Worm (Caenorhabditis elegans): ENCODE data around the gene Y75B8A.44.

Gene Y75B8A.44

DNA sequence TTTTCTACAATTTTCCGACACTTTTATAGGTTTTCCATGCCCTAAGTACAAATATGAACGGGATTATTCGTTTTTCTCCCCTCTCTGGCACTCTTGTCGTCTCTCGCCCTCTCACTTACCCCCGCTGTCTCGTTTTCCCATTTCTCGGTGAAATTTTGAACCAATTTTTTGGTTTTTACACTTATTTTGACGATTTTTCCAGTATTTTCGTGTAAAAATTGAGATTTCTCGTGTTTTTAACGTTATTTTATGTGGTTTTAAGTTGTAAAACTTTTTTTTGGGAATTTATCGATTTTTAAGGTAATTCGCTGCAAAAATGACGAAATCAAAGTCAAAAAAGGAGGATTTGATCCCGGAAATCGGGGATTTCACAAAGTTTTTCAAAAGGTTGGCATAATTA is 41.7 kb upstream of the Y75B8A.44 start, which contains the start of gene Y75B8A.7:
Gene Y75B8A.7 (plus strand): TSS at position 301 of the 400 bp plus-strand sequence.
- TF ChIP-seq ceh-100 (GFP tag; IDR thresholded peaks at IDR 0.05) (no peak), hmg-1.2 (GFP tag; IDR thresholded peaks at IDR 0.05) (0 out of 2 replicates have a peak, but pooled peaks have one; percentile 3)

- TF ChIP-seq nfyb-1 (GFP tag; IDR thresholded peaks at IDR 0.05) (0 out of 2 replicates have a peak, but pooled peaks have one; percentile 16), sptf-2 (GFP tag; optimal IDR thresholded peaks at IDR 0.05) (no peak)
Observed at ce11 chrIII:12153514-12153913, 40.8 kb upstream of the Y75B8A.44 start.

ce11 chrIII:12155759-12156158 is 38.5 kb upstream of the Y75B8A.44 start:
- peak; percentile 82 for TF ChIP-seq nfyb-1 (GFP tag; IDR thresholded peaks at IDR 0.05)
- no peak for TF ChIP-seq madf-10 (tag; optimal IDR thresholded peaks at IDR 0.05)

- no peak for TF ChIP-seq dox-1 (GFP tag; IDR thresholded peaks at IDR 0.05)
- no peak for TF ChIP-seq ztf-26 (tag; optimal IDR thresholded peaks at IDR 0.05)
- no peak for TF ChIP-seq sdz-38 (tag; optimal IDR thresholded peaks at IDR 0.05)
- TF ChIP-seq hsf-1 (GFP tag; IDR thresholded peaks at IDR 0.05), result no peak
- TF ChIP-seq attf-3 (GFP tag; conservative IDR thresholded peaks at IDR 0.05), result no peak
- TF ChIP-seq sptf-2 (GFP tag; optimal IDR thresholded peaks at IDR 0.05), result no peak
- TF ChIP-seq lag-1 (GFP tag; IDR thresholded peaks at IDR 0.05), result no peak
- TF ChIP-seq ceh-27 (GFP tag; optimal IDR thresholded peaks at IDR 0.05), result no peak
- no peak for TF ChIP-seq F39B2.1 (GFP tag; IDR thresholded peaks at IDR 0.05)
- no peak for TF ChIP-seq him-1 (tag; optimal IDR thresholded peaks at IDR 0.05)
- no peak for TF ChIP-seq Y67H2A.10 (GFP tag; conservative IDR thresholded peaks at IDR 0.05)
- TF ChIP-seq somi-1 (GFP tag; optimal IDR thresholded peaks at IDR 0.05), result no peak
- TF ChIP-seq ceh-100 (GFP tag; IDR thresholded peaks at IDR 0.05), result no peak
- TF ChIP-seq F33H1.4 (GFP tag; IDR thresholded peaks at IDR 0.05), result no peak
- no peak for TF ChIP-seq B0035.1 (tag; optimal IDR thresholded peaks at IDR 0.05)
- no peak for TF ChIP-seq tbx-9 (tag; optimal IDR thresholded peaks at IDR 0.05; ENCODE audit: borderline replicate concordance)
Observed at ce11 chrIII:12156582-12156981, 37.7 kb upstream of the Y75B8A.44 start.

DNA sequence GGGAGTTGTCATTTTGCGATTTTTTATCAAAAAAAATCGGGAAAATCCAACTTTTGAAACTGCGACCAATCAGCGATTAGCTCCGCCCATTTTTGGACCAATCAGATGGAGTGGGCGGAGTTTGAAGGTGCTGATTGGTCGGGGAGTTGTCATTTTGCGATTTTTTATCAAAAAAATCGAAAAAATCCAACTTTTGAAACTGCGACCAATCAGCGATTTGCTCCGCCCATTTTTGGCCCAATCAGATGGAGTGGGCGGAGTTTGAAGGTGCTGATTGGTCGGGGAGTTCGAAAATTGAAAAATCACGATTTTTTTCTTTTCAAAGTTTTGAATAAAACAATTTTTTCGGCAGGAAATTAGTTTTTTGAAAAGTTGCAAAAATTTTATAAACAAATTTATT is 36.7 kb upstream of the Y75B8A.44 start:
- TF ChIP-seq bed-2 (GFP tag; IDR thresholded peaks at IDR 0.05), result no peak
- no peak for TF ChIP-seq aptf-3 (GFP tag; IDR thresholded peaks at IDR 0.05)
- TF ChIP-seq Y79H2A.3 (GFP tag; conservative IDR thresholded peaks at IDR 0.05), result no peak
- TF ChIP-seq nfyb-1 (GFP tag; IDR thresholded peaks at IDR 0.05), result 0 out of 2 replicates have a peak, but pooled peaks have one; percentile 51

- TF ChIP-seq egrh-3 (GFP tag; IDR thresholded peaks at IDR 0.05) (peak; percentile 67; the same call in 1 of the 2 replicates), zfh-2 (GFP tag; conservative IDR thresholded peaks at IDR 0.05) (peak; percentile 72), egl-44 (GFP tag; IDR thresholded peaks at IDR 0.05) (no peak)
Observed at ce11 chrIII:12159208-12159607, 35.1 kb upstream of the Y75B8A.44 start.

DNA sequence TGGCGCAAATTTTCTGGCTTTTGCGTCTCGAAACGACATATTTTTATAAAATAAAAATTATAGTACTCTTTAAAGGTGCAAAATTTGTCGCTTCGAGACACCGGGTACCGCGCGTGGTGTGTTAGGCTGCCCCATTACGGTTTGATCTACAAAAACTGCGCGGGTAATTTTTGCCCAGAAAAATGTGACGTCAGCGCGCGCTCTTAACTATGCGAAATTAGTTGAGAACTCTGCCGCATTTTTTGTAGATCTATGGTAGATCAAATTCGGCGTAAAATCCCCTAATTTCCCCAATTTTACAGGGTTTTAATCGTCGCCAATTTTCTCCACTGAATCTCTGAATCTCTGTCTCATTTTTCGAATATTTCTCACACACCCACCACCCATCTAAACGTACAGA is 33.8 kb upstream of the Y75B8A.44 start, which contains the start of gene Y75B8A.8:
Gene Y75B8A.8 (plus strand): TSS at position 301 of the 400 bp plus-strand sequence.
- no peak for TF ChIP-seq lag-1 (GFP tag; IDR thresholded peaks at IDR 0.05)
- no peak for TF ChIP-seq ztf-3 (GFP tag; optimal IDR thresholded peaks at IDR 0.05)
- peak; percentile 23 for TF ChIP-seq xnd-1 (tag; optimal IDR thresholded peaks at IDR 0.05)
- TF ChIP-seq madf-6 (GFP tag; IDR thresholded peaks at IDR 0.05), result peak; percentile 67; the same call in 1 of the 2 replicates
- TF ChIP-seq mel-28 (tag; optimal IDR thresholded peaks at IDR 0.05; ENCODE audit: borderline replicate concordance), result no peak
- TF ChIP-seq efl-1 (GFP tag; optimal IDR thresholded peaks at IDR 0.05), result peak; percentile 25
- peak; percentile 26; the same call in 1 of the 2 replicates for TF ChIP-seq B0336.3 (GFP tag; IDR thresholded peaks at IDR 0.05)
- no peak for TF ChIP-seq nfya-2 (GFP tag; IDR thresholded peaks at IDR 0.05)
- 0 out of 2 replicates have a peak, but pooled peaks have one; percentile 17 for TF ChIP-seq madf-8 (GFP tag; conservative IDR thresholded peaks at IDR 0.05)
